Worm (Caenorhabditis elegans) whole organism, mixed stage, embryonic: Measurements from ENCODE around the gene F09G2.8.

Experiments
- bed-3 ChIP-seq: fragments of 200-800 bp; sonication (Bioruptor generic); optimal IDR thresholded peaks from 3 replicates; lab custom pipeline; 2018; ENCODE audit warnings: mild to moderate bottlenecking, missing genetic modification characterization, moderate library complexity, missing compliant biosample characterization
- blmp-1 ChIP-seq: fragments of 150-350 bp; optimal IDR thresholded peaks from 2 replicates; lab custom pipeline; 2014; ENCODE audit warnings: missing biosample characterization, missing genetic modification characterization
- ceh-43 ChIP-seq: fragments of 200-800 bp; sonication (Bioruptor generic); optimal IDR thresholded peaks from 2 replicates; lab custom pipeline; 2018; ENCODE audit warnings: mild to moderate bottlenecking, missing genetic modification characterization, moderate library complexity, missing compliant biosample characterization
- ceh-83 ChIP-seq: fragments of 200-800 bp; sonication (Bioruptor generic); optimal IDR thresholded peaks from 2 replicates; lab custom pipeline; 2018; ENCODE audit warnings: mild to moderate bottlenecking, missing genetic modification characterization, missing compliant biosample characterization
- ces-1 ChIP-seq: fragments of 150-350 bp; optimal IDR thresholded peaks from 2 replicates; lab custom pipeline; 2014; ENCODE audit warnings: missing biosample characterization, missing genetic modification reagents, missing genetic modification characterization
- drap-1 ChIP-seq: fragments of 200-800 bp; sonication (Bioruptor generic); optimal IDR thresholded peaks from 3 replicates; lab custom pipeline; 2018; ENCODE audit warnings: mild to moderate bottlenecking, missing genetic modification characterization, missing compliant biosample characterization
- elt-1 ChIP-seq: sonication (generic microtip); optimal IDR thresholded peaks from 2 replicates; lab custom pipeline; 2017; ENCODE audit warnings: missing genetic modification characterization, mild to moderate bottlenecking, missing compliant biosample characterization, antibody characterized with exemption, moderate library complexity, borderline replicate concordance; ENCODE audit not compliant: insufficient read depth
- elt-3 ChIP-seq: fragments of 150-350 bp; optimal IDR thresholded peaks from 2 replicates; lab custom pipeline; 2014; ENCODE audit warnings: missing biosample characterization, missing genetic modification characterization
- flh-1 ChIP-seq: fragments of 200-800 bp; sonication (Bioruptor generic); optimal IDR thresholded peaks from 2 replicates; lab custom pipeline; 2018; ENCODE audit warnings: mild to moderate bottlenecking, missing genetic modification characterization, moderate library complexity, missing compliant biosample characterization
- ham-2 ChIP-seq: fragments of 200-800 bp; sonication (Bioruptor generic); optimal IDR thresholded peaks from 2 replicates; lab custom pipeline; 2018; ENCODE audit warnings: mild to moderate bottlenecking, missing genetic modification characterization, missing compliant biosample characterization
- hlh-1 ChIP-seq: fragments of 150-350 bp; optimal IDR thresholded peaks from 2 replicates; lab custom pipeline; 2014; ENCODE audit warnings: missing biosample characterization, missing genetic modification reagents, missing genetic modification characterization
- lin-32 ChIP-seq: fragments of 200-800 bp; sonication (Bioruptor generic); optimal IDR thresholded peaks from 2 replicates; lab custom pipeline; 2018; ENCODE audit warnings: mild to moderate bottlenecking, missing genetic modification characterization, missing compliant biosample characterization
- lsy-2 ChIP-seq: fragments of 150-350 bp; optimal IDR thresholded peaks from 2 replicates; lab custom pipeline; 2014; ENCODE audit warnings: missing biosample characterization, missing genetic modification characterization
- mls-2 ChIP-seq: sonication (generic microtip); optimal IDR thresholded peaks from 2 replicates; lab custom pipeline; 2016; ENCODE audit warnings: mild to moderate bottlenecking, missing genetic modification characterization, moderate library complexity, missing compliant biosample characterization
- nhr-12 ChIP-seq: fragments of 150-350 bp; optimal IDR thresholded peaks from 2 replicates; lab custom pipeline; 2014; ENCODE audit warnings: missing biosample characterization, missing genetic modification characterization
- nhr-2 ChIP-seq: fragments of 150-350 bp; optimal IDR thresholded peaks from 2 replicates; lab custom pipeline; 2014; ENCODE audit warnings: missing biosample characterization, missing genetic modification characterization
- pha-4 ChIP-seq: fragments of 150-350 bp; optimal IDR thresholded peaks from 2 replicates; lab custom pipeline; 2018; ENCODE audit warnings: missing biosample characterization, missing genetic modification reagents, missing genetic modification characterization
- sem-2 ChIP-seq: fragments of 200-800 bp; sonication (Bioruptor generic); optimal IDR thresholded peaks from 2 replicates; lab custom pipeline; 2018; ENCODE audit warnings: mild to moderate bottlenecking, missing genetic modification characterization, missing compliant biosample characterization
- snpc-4 ChIP-seq: fragments of 150-350 bp; optimal IDR thresholded peaks from 2 replicates; lab custom pipeline; 2014; ENCODE audit warnings: missing biosample characterization, missing genetic modification characterization
- sptf-1 ChIP-seq: sonication (generic microtip); optimal IDR thresholded peaks from 2 replicates; lab custom pipeline; 2017; ENCODE audit warnings: mild to moderate bottlenecking, missing genetic modification characterization, moderate library complexity, missing compliant biosample characterization
- tbx-8 ChIP-seq: fragments of 200-800 bp; sonication (Bioruptor generic); optimal IDR thresholded peaks from 2 replicates; lab custom pipeline; 2018; ENCODE audit warnings: mild to moderate bottlenecking, missing genetic modification characterization, moderate library complexity, missing compliant biosample characterization
- unc-39 ChIP-seq: fragments of 150-350 bp; optimal IDR thresholded peaks from 2 replicates; lab custom pipeline; 2014; ENCODE audit warnings: missing biosample characterization, missing genetic modification characterization
- unc-62 ChIP-seq: fragments of 150-350 bp; optimal IDR thresholded peaks from 2 replicates; lab custom pipeline; 2014; ENCODE audit warnings: missing biosample characterization, missing genetic modification reagents, missing genetic modification characterization
- zip-8 ChIP-seq: fragments of 150-350 bp; optimal IDR thresholded peaks from 2 replicates; lab custom pipeline; 2014; ENCODE audit warnings: missing biosample characterization, missing genetic modification characterization
- ztf-11 ChIP-seq: fragments of 150-350 bp; optimal IDR thresholded peaks from 2 replicates; lab custom pipeline; 2014; ENCODE audit warnings: missing biosample characterization, missing genetic modification characterization

F09G2.8 gene

DNA sequence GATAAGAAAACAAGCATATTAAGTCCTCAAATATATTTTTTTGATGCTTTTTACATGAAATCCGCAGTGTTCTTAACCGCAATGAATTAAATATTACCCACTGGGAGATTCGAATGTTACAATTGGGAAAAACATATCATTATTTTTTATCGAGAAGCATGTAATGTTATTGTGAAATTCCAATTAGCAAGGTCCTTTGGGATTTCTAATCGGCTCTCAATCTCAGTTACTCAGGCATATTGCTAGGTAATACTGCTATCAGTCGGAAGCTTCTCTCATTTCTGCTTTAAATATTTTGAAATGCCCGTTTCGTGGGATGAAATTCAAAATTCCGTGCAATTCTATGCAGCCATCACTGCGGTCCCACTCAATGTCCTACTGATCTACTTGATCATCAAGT lies 34.1 kb downstream of the F09G2.8 start, which contains the start of gene str-204:
Gene str-204 (plus strand): TSS at position 301 of the 400 bp plus-strand sequence.
- no peak for TF ChIP-seq snpc-4 (tag; lab: Kevin White, UChicago)
- no peak for TF ChIP-seq zip-8 (tag; lab: Kevin White, UChicago)
- TF ChIP-seq lin-32 (GFP tag; lab: Kevin White, UChicago), result no peak
- no peak for TF ChIP-seq mls-2 (tag; lab: Kevin White, UChicago)
- no peak for TF ChIP-seq nhr-12 (tag; lab: Kevin White, UChicago)
- no peak for TF ChIP-seq ztf-11 (tag; lab: Kevin White, UChicago)
- TF ChIP-seq, all 35 proteins: peak for 0

DNA sequence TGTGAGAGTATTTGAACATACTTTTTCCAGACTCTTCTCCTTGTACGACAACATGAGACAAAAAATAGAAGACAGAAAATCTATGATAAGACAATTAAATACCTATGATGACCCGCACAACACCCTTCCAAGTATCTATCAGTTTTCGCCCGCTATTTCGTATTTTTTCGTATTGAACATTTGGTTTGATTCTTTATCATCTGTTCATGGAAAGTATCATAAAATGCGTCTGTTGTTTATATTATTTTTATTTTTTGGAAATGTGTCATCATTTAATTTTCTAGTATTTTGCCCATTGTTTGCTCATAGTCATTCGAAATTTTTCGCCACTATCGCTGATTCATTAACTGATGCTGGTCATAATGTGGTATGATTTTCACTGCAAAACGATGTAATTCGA lies 36.4 kb downstream of the F09G2.8 start, which contains the start of gene ugt-39:
Gene ugt-39 (plus strand): TSS at position 54 of the 400 bp plus-strand sequence.
- TF ChIP-seq tbx-8 (GFP tag; lab: Kevin White, UChicago) (no peak), elt-1 (tag; lab: Kevin White, UChicago) (no peak), ztf-11 (tag; lab: Kevin White, UChicago) (no peak), bed-3 (GFP tag; lab: Kevin White, UChicago) (no peak)
- TF ChIP-seq, all 35 proteins: peak for 0

DNA sequence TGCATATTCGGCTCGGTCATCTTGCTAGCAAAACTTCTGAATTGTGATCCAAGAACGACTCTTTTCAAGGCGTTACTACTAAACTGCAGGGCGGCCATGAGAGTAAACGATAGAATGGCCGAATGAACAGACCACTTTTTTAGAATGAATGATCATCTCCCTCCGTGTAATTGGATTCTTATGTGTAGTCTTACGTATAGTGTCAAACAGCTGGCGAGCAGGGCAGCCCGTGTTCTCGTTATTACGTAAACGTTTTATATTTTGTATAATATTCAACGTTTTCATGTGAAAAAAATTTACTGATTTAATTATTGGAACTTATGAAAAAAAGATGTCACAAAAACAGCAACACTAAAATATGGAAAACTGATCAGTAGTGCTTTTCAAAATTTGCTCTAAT lies 37.4 kb downstream of the F09G2.8 start, which contains the start of gene F10D2.10:
Gene F10D2.10 (minus strand): TSS at position 101 of the 400 bp plus-strand sequence.
- TF ChIP-seq hlh-1 (tag; lab: Kevin White, UChicago), result peak; percentile 40
- no peak for TF ChIP-seq unc-39
- no peak for TF ChIP-seq bed-3 (GFP tag; lab: Kevin White, UChicago)

DNA sequence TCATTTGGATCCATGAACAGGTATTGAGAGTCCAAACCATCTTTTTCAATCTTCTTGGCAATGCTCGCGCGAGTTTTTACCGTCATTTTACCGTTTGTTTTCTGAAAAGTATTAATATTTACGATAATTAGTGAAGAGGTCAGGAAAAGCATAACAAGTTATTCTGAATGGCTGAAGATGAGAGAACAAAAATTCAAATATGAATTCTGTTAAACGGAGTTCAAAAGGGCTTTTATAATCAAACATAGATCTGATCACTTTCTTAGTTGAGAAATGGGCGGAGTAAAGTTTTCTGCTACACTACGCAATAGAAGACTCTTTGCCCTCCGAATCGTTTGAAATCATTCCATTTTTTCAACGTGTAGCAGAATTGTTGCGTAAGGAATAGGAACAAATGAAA lies 40.4 kb downstream of the F09G2.8 start, which contains the start of gene fat-7:
Gene fat-7 (minus strand): TSS at position 101 of the 400 bp plus-strand sequence.
- TF ChIP-seq elt-1 (tag; lab: Kevin White, UChicago) (no peak), mls-2 (tag; lab: Kevin White, UChicago) (no peak), tbx-8 (GFP tag; lab: Kevin White, UChicago) (no peak), unc-62 (no peak), ztf-11 (tag; lab: Kevin White, UChicago) (no peak), ceh-83 (GFP tag; lab: Kevin White, UChicago) (no peak), sem-2 (GFP tag; lab: Kevin White, UChicago) (no peak), zip-8 (tag; lab: Kevin White, UChicago) (no peak)

DNA sequence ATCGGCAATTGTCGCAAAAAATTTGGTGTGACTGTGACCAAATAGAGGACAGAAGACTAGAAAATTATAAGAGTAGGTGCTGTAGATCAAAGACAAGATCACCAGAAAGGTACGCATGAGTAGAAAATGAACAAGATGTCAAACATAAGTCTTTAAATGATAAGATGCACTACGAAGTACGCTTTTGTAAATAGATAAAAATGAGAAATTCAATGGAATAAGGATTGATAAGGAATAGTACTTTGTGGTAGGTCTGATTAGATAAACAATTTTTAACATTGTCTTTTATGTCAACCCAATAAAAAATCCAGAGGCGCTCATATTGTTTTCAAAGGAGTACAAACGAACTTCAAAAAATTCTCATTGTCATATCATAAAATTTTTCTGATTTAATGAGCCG lies 42.9 kb downstream of the F09G2.8 start, which contains the start of gene F10D2.8:
Gene F10D2.8 (minus strand): TSS at position 145 of the 400 bp plus-strand sequence.
- no peak for TF ChIP-seq mls-2 (tag; lab: Kevin White, UChicago)
- TF ChIP-seq ceh-83 (GFP tag; lab: Kevin White, UChicago), result no peak
- no peak for TF ChIP-seq bed-3 (GFP tag; lab: Kevin White, UChicago)
- no peak for TF ChIP-seq ham-2 (GFP tag; lab: Kevin White, UChicago)
- TF ChIP-seq ces-1 (GFP tag; lab: Kevin White, UChicago), result no peak
- TF ChIP-seq elt-3 (tag; lab: Kevin White, UChicago), result no peak
- no peak for TF ChIP-seq blmp-1 (tag; lab: Kevin White, UChicago)
- no peak for TF ChIP-seq nhr-2 (tag; lab: Kevin White, UChicago)
- TF ChIP-seq flh-1, result no peak
- no peak for TF ChIP-seq lsy-2 (tag; lab: Kevin White, UChicago)
- TF ChIP-seq sptf-1 (tag; lab: Kevin White, UChicago), result no peak
- no peak for TF ChIP-seq tbx-8 (GFP tag; lab: Kevin White, UChicago)
- no peak for TF ChIP-seq snpc-4 (tag; lab: Kevin White, UChicago)
- no peak for TF ChIP-seq drap-1 (GFP tag; lab: Kevin White, UChicago)
- no peak for TF ChIP-seq ztf-11 (tag; lab: Kevin White, UChicago)
- no peak for TF ChIP-seq unc-62

ce11 chrV:7147370-7147769 lies 46.1 kb downstream of the F09G2.8 start, which contains the start of gene ugt-38:
TSS of gene ugt-38 (minus strand) at chrV:7147470.
- TF ChIP-seq lsy-2 (tag; lab: Kevin White, UChicago) (no peak), tbx-8 (GFP tag; lab: Kevin White, UChicago) (no peak), unc-39 (no peak), pha-4 (tag; lab: Kevin White, UChicago) (no peak), ceh-43 (GFP tag; lab: Kevin White, UChicago) (no peak)
